Worm (Caenorhabditis elegans) whole organism, L1 larva: ENCODE results near the gene col-167.

Experiments
- F16B12.6 ChIP-seq: fragments of 150-350 bp; optimal IDR thresholded peaks from 2 replicates; lab custom pipeline; 2014; ENCODE audit warnings: missing biosample characterization, missing genetic modification characterization
- Y116A8C.19 ChIP-seq: sonication (generic microtip); optimal IDR thresholded peaks from 2 replicates; lab custom pipeline; 2016; ENCODE audit warnings: missing compliant biosample characterization, missing genetic modification characterization, borderline replicate concordance
- aly-2 ChIP-seq: fragments of 150-350 bp; optimal IDR thresholded peaks from 2 replicates; lab custom pipeline; 2014; ENCODE audit warnings: missing biosample characterization, missing genetic modification characterization
- blmp-1 ChIP-seq: fragments of 150-350 bp; optimal IDR thresholded peaks from 2 replicates; lab custom pipeline; 2014; ENCODE audit warnings: missing biosample characterization, missing genetic modification characterization
- ceh-63 ChIP-seq: fragments of 200-800 bp; sonication (Bioruptor generic); optimal IDR thresholded peaks from 2 replicates; lab custom pipeline; 2018; ENCODE audit warnings: mild to moderate bottlenecking, missing genetic modification characterization, missing compliant biosample characterization
- ceh-8 ChIP-seq: fragments of 200-800 bp; sonication (Bioruptor generic); optimal IDR thresholded peaks from 2 replicates; lab custom pipeline; 2018; ENCODE audit warnings: mild to moderate bottlenecking, missing genetic modification characterization, moderate library complexity, missing compliant biosample characterization
- ceh-82 ChIP-seq, 3 experiments: fragments of 150-350 bp in 1 of 3; sonication (generic microtip) in 2 of 3; optimal IDR thresholded peaks; 2 replicates each; lab custom pipeline; 2014 to 2017; ENCODE audit warnings: missing biosample characterization in 3 of 3, missing genetic modification characterization in 3 of 3
- ceh-88 ChIP-seq: fragments of 200-800 bp; sonication (Bioruptor generic); IDR thresholded peaks from 2 replicates; pipeline ENCODE4 v1.3.6; 2022; ENCODE audit warnings: missing genetic modification characterization, missing compliant biosample characterization
- ceh-90 ChIP-seq: sonication (generic microtip); optimal IDR thresholded peaks from 2 replicates; lab custom pipeline; 2016; ENCODE audit warnings: missing genetic modification characterization, missing compliant biosample characterization
- dpl-1 ChIP-seq, 3 experiments: fragments of 150-350 bp in 2 of 3; sonication (generic microtip) in 1 of 3; optimal IDR thresholded peaks; 2 replicates each; lab custom pipeline; 2014 to 2017; ENCODE audit warnings: missing biosample characterization in 3 of 3, missing genetic modification characterization in 3 of 3, missing genetic modification reagents in 3 of 3
- dsc-1 ChIP-seq: sonication (generic microtip); optimal IDR thresholded peaks from 2 replicates; lab custom pipeline; 2016; ENCODE audit warnings: mild to moderate bottlenecking, missing genetic modification characterization, missing compliant biosample characterization
- efl-1 ChIP-seq, 4 experiments: fragments of 150-350 bp; optimal IDR thresholded peaks in 3 of 4; peaks in 1 of 4; 1 replicate in 1 of 4; 2 replicates in 3 of 4; lab custom pipeline; 2014; ENCODE audit warnings: missing biosample characterization in 2 of 4, missing genetic modification characterization in 2 of 4, missing genetic modification reagents in 2 of 4
- egl-13 ChIP-seq: sonication (generic microtip); optimal IDR thresholded peaks from 2 replicates; lab custom pipeline; 2016; ENCODE audit warnings: missing genotype, missing genetic modification reagents, missing genetic modification characterization, missing compliant biosample characterization
- egl-27 ChIP-seq, 2 experiments: fragments of 150-350 bp in 1 of 2; sonication (generic microtip); optimal IDR thresholded peaks; 3 replicates each; lab custom pipeline; 2017 to 2018; ENCODE audit warnings: missing biosample characterization in 2 of 2, missing genetic modification characterization in 2 of 2, missing genetic modification reagents in 2 of 2
- elt-2 ChIP-seq: sonication (generic microtip); optimal IDR thresholded peaks from 2 replicates; lab custom pipeline; 2016; ENCODE audit warnings: missing genetic modification characterization, mild to moderate bottlenecking, inconsistent platforms, missing compliant biosample characterization, missing genetic modification reagents
- ets-5 ChIP-seq: fragments of 200-800 bp; sonication (Bioruptor generic); IDR thresholded peaks from 2 replicates; pipeline ENCODE4 v1.3.6; 2022; ENCODE audit warnings: missing genetic modification characterization, missing compliant biosample characterization
- fkh-10 ChIP-seq: sonication (generic microtip); optimal IDR thresholded peaks from 2 replicates; lab custom pipeline; 2017; ENCODE audit warnings: missing biosample characterization, missing genetic modification reagents, missing genetic modification characterization
- fkh-4 ChIP-seq: sonication (generic microtip); optimal IDR thresholded peaks from 2 replicates; lab custom pipeline; 2016; ENCODE audit warnings: missing compliant biosample characterization, missing genetic modification characterization, borderline replicate concordance
- isw-1 ChIP-seq: fragments of 200-800 bp; sonication (Bioruptor generic); IDR thresholded peaks from 2 replicates; pipeline ENCODE4 v1.3.6; 2022; ENCODE audit warnings: missing genetic modification characterization, missing compliant biosample characterization
- lir-3 ChIP-seq: sonication (generic microtip); optimal IDR thresholded peaks from 2 replicates; lab custom pipeline; 2016; ENCODE audit warnings: mild to moderate bottlenecking, missing genetic modification characterization, moderate library complexity, missing compliant biosample characterization; ENCODE audit not compliant: poor library complexity
- lsy-2 ChIP-seq, 2 experiments: fragments of 150-350 bp; optimal IDR thresholded peaks; 2 replicates each; lab custom pipeline; 2014; ENCODE audit warnings: missing biosample characterization in 2 of 2, missing genetic modification characterization in 2 of 2
- nhr-12 ChIP-seq: sonication (generic microtip); optimal IDR thresholded peaks from 2 replicates; lab custom pipeline; 2017; ENCODE audit warnings: missing biosample characterization, missing genetic modification characterization
- nhr-19 ChIP-seq: fragments of 200-800 bp; sonication (Bioruptor generic); conservative IDR thresholded peaks from 2 replicates; pipeline ENCODE4 v1.3.6; 2022; ENCODE audit warnings: missing genetic modification characterization, missing compliant biosample characterization
- nhr-237 ChIP-seq: fragments of 150-350 bp; optimal IDR thresholded peaks from 2 replicates; lab custom pipeline; 2014; ENCODE audit warnings: missing biosample characterization, missing genetic modification characterization
- nhr-28 ChIP-seq: fragments of 150-350 bp; optimal IDR thresholded peaks from 2 replicates; lab custom pipeline; 2014; ENCODE audit warnings: missing biosample characterization, missing genetic modification characterization
- nhr-47 ChIP-seq: sonication (generic microtip); optimal IDR thresholded peaks from 2 replicates; lab custom pipeline; 2016; ENCODE audit warnings: mild to moderate bottlenecking, missing genetic modification characterization, moderate library complexity, missing compliant biosample characterization
- nhr-71 ChIP-seq: sonication (generic microtip); optimal IDR thresholded peaks from 2 replicates; lab custom pipeline; 2016; ENCODE audit warnings: mild to moderate bottlenecking, missing genetic modification characterization, moderate library complexity, missing compliant biosample characterization
- nhr-77 ChIP-seq: fragments of 150-350 bp; optimal IDR thresholded peaks from 2 replicates; lab custom pipeline; 2014; ENCODE audit warnings: missing biosample characterization, missing genetic modification characterization
- nhr-84 ChIP-seq: sonication (generic microtip); optimal IDR thresholded peaks from 2 replicates; lab custom pipeline; 2017; ENCODE audit warnings: missing biosample characterization, missing genetic modification characterization
- nhr-85 ChIP-seq: sonication (generic microtip); peaks from one replicate; lab custom pipeline; 2016; ENCODE audit warnings: missing genetic modification characterization, inconsistent platforms, missing compliant biosample characterization
- pag-3 ChIP-seq: sonication (generic microtip); optimal IDR thresholded peaks from 2 replicates; lab custom pipeline; 2017; ENCODE audit warnings: missing genetic modification characterization, mild to moderate bottlenecking, missing compliant biosample characterization, antibody characterized with exemption, borderline replicate concordance; ENCODE audit not compliant: insufficient read depth
- pax-3 ChIP-seq: fragments of 200-800 bp; sonication (Bioruptor generic); optimal IDR thresholded peaks from 2 replicates; lab custom pipeline; 2018; ENCODE audit warnings: mild to moderate bottlenecking, missing genetic modification characterization, moderate library complexity, missing compliant biosample characterization
- rnt-1 ChIP-seq: sonication (generic microtip); optimal IDR thresholded peaks from 2 replicates; lab custom pipeline; 2016; ENCODE audit warnings: mild to moderate bottlenecking, missing genetic modification characterization, moderate library complexity, missing compliant biosample characterization
- snpc-4 ChIP-seq: fragments of 150-350 bp; optimal IDR thresholded peaks from 2 replicates; lab custom pipeline; 2014; ENCODE audit warnings: missing biosample characterization, missing genetic modification characterization
- snu-23 ChIP-seq: sonication (generic microtip); optimal IDR thresholded peaks from 2 replicates; lab custom pipeline; 2016; ENCODE audit warnings: missing genetic modification characterization, missing compliant biosample characterization
- sup-37 ChIP-seq: fragments of 200-800 bp; sonication (Bioruptor generic); optimal IDR thresholded peaks from 2 replicates; lab custom pipeline; 2018; ENCODE audit warnings: mild to moderate bottlenecking, missing genetic modification characterization, missing compliant biosample characterization
- swsn-7 ChIP-seq: sonication (generic microtip); optimal IDR thresholded peaks from 2 replicates; lab custom pipeline; 2016; ENCODE audit warnings: missing genetic modification characterization, missing compliant biosample characterization
- tbx-2 ChIP-seq: sonication (generic microtip); optimal IDR thresholded peaks from 2 replicates; lab custom pipeline; 2016; ENCODE audit warnings: missing genetic modification characterization, missing compliant biosample characterization
- unc-130 ChIP-seq: fragments of 150-350 bp; optimal IDR thresholded peaks from 2 replicates; lab custom pipeline; 2017; ENCODE audit warnings: missing biosample characterization, missing genetic modification characterization, inconsistent platforms
- unc-62 ChIP-seq: fragments of 150-350 bp; optimal IDR thresholded peaks from 2 replicates; lab custom pipeline; 2014; ENCODE audit warnings: missing biosample characterization, missing genetic modification reagents, missing genetic modification characterization
- unc-86 ChIP-seq: sonication (generic microtip); optimal IDR thresholded peaks from 2 replicates; lab custom pipeline; 2016; ENCODE audit warnings: missing genetic modification characterization, missing compliant biosample characterization
- unc-98 ChIP-seq: fragments of 200-800 bp; sonication (Bioruptor generic); IDR thresholded peaks from 2 replicates; pipeline ENCODE4 v1.3.6; 2022; ENCODE audit warnings: missing genetic modification characterization, missing compliant biosample characterization
- vab-15 ChIP-seq: sonication (generic microtip); optimal IDR thresholded peaks from 2 replicates; lab custom pipeline; 2017; ENCODE audit warnings: missing genotype, mild to moderate bottlenecking, missing genetic modification characterization, missing compliant biosample characterization
- xbp-1 ChIP-seq: sonication (generic microtip); optimal IDR thresholded peaks from 2 replicates; lab custom pipeline; 2016; ENCODE audit warnings: missing genetic modification characterization, missing compliant biosample characterization
- zip-4 ChIP-seq: fragments of 200-800 bp; sonication (Bioruptor generic); optimal IDR thresholded peaks from 2 replicates; lab custom pipeline; 2018; ENCODE audit warnings: mild to moderate bottlenecking, missing genetic modification characterization, moderate library complexity, missing compliant biosample characterization
- ztf-11 ChIP-seq, 2 experiments: sonication (generic microtip); optimal IDR thresholded peaks; 2 replicates each; lab custom pipeline; 2016 to 2017; ENCODE audit warnings: missing genetic modification characterization in 2 of 2, missing biosample characterization in 1 of 2, missing compliant biosample characterization in 1 of 2
- ztf-4 ChIP-seq: fragments of 150-350 bp; optimal IDR thresholded peaks from 2 replicates; lab custom pipeline; 2014; ENCODE audit warnings: missing biosample characterization, missing genetic modification characterization

col-167 gene

DNA sequence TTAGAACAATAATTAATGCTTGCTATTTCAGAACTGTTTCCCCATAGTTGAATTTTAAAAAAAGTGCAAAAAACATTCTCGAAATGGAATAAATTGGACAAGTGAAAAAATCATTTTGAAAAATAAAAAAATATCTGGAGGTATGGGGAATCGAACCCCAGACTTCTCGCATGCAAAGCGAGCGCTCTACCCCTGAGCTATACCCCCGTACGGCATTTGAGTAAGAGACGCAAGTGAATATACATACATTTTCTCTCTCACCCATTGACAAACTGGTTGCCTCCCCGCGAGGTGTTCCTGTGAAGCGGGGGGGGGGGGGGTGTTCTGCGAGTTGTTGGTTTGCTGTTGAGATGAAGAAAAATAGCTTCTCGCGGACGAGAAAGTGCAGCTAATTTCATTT is 31.1 kb upstream of the col-167 start (continued):
- TF ChIP-seq fkh-10 (GFP tag; lab: Kevin White, UChicago), result no peak
- TF ChIP-seq ceh-82 (tag; optimal IDR thresholded peaks at IDR 0.05; lab: Kevin White, UChicago), result peak in 2 of 3 experiments; percentile 10 to 38
- peak; percentile 70 for TF ChIP-seq nhr-85 (tag; lab: Kevin White, UChicago)
- no peak for TF ChIP-seq pax-3 (tag; lab: Kevin White, UChicago)
- TF ChIP-seq egl-27 (tag; optimal IDR thresholded peaks at IDR 0.05; lab: Kevin White, UChicago), result no peak
- no peak for TF ChIP-seq F16B12.6
- peak; percentile 41 for TF ChIP-seq rnt-1
- no peak for TF ChIP-seq ceh-90 (tag; lab: Kevin White, UChicago)
- TF ChIP-seq dsc-1 (tag; lab: Kevin White, UChicago), result peak; percentile 59
- TF ChIP-seq nhr-12 (tag; lab: Kevin White, UChicago), result no peak
- TF ChIP-seq ets-5, result no peak
- 0 out of 2 replicates have a peak, but pooled peaks have one; percentile 9 for TF ChIP-seq ceh-88 (GFP tag; lab: Robert Waterston, UW)
- TF ChIP-seq nhr-77 (tag; lab: Kevin White, UChicago), result no peak
- peak; percentile 7 to 40 for TF ChIP-seq lsy-2 (tag; optimal IDR thresholded peaks at IDR 0.05; lab: Kevin White, UChicago)
- TF ChIP-seq nhr-237 (tag; lab: Kevin White, UChicago), result no peak
- no peak for TF ChIP-seq blmp-1 (tag; lab: Kevin White, UChicago)
- no peak for TF ChIP-seq unc-86 (tag; lab: Kevin White, UChicago)
- TF ChIP-seq dpl-1 (GFP tag; optimal IDR thresholded peaks at IDR 0.05; lab: Kevin White, UChicago), result no peak
- peak; percentile 62 for TF ChIP-seq nhr-71
- peak; percentile 53 for TF ChIP-seq xbp-1
- peak; percentile 35 for TF ChIP-seq swsn-7 (tag; lab: Kevin White, UChicago)
- TF ChIP-seq nhr-19 (GFP tag; lab: Robert Waterston, UW), result peak; percentile 65
- TF ChIP-seq snpc-4, result no peak
- TF ChIP-seq snu-23, result peak; percentile 68
- no peak for TF ChIP-seq Y116A8C.19
- no peak for TF ChIP-seq pag-3
- peak; percentile 31 for TF ChIP-seq egl-13 (tag; lab: Kevin White, UChicago)
- TF ChIP-seq ztf-4 (tag; lab: Kevin White, UChicago), result no peak
- TF ChIP-seq unc-130, result peak; percentile 19
- TF ChIP-seq nhr-28 (tag; lab: Kevin White, UChicago), result no peak
- peak; percentile 2 to 9 for TF ChIP-seq efl-1 (optimal IDR thresholded peaks at IDR 0.05; lab: Kevin White, UChicago)
- TF ChIP-seq efl-1 (GFP tag; optimal IDR thresholded peaks at IDR 0.05 in 1 of 2; lab: Kevin White, UChicago), result no peak
- no peak for TF ChIP-seq unc-98 (GFP tag; lab: Robert Waterston, UW)
- TF ChIP-seq nhr-84, result no peak
- TF ChIP-seq unc-62 (GFP tag; lab: Kevin White, UChicago), result no peak
- no peak for TF ChIP-seq lir-3 (tag; lab: Kevin White, UChicago)
- no peak for TF ChIP-seq vab-15 (tag; lab: Kevin White, UChicago)
- TF ChIP-seq isw-1 (GFP tag; lab: Robert Waterston, UW), result no peak
- TF ChIP-seq sup-37 (GFP tag; lab: Kevin White, UChicago), result no peak
- TF ChIP-seq ceh-63, result no peak
- peak; percentile 1 for TF ChIP-seq elt-2 (tag; lab: Kevin White, UChicago)
- no peak for TF ChIP-seq ceh-8 (GFP tag; lab: Kevin White, UChicago)
- TF ChIP-seq, all 84 proteins: peak for 32

DNA sequence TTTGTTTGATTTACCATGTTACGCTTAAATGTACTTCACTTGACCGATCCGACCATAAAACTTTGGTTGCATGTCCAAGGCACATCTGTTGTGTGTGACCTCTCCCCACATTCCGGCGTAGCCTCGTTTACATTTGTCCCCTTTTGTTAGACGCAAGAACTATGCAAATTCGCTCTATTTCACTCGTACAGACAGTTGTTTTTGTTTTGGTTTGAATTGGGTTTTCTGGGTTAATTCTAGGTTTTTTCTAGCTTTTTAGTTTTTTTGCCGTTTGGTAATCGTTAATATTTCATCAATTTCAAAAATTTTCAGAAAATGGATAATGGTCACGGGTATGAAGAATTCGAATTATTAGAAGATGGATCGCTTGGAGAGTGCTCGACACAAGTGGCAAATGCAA is 30.5 kb upstream of the col-167 start, which contains the start of gene mom-1:
mom-1 (plus strand) TSS at position 301 of the 400 bp plus-strand sequence.
- TF ChIP-seq fkh-4, result no peak
- TF ChIP-seq fkh-10 (GFP tag; lab: Kevin White, UChicago), result no peak
- no peak for TF ChIP-seq ztf-11 (tag; optimal IDR thresholded peaks at IDR 0.05; lab: Kevin White, UChicago)
- no peak for TF ChIP-seq aly-2 (tag; lab: Kevin White, UChicago)
- no peak for TF ChIP-seq unc-130
- no peak for TF ChIP-seq nhr-47 (tag; lab: Kevin White, UChicago)
- no peak for TF ChIP-seq tbx-2 (tag; lab: Kevin White, UChicago)
- no peak for TF ChIP-seq zip-4 (GFP tag; lab: Kevin White, UChicago)
- TF ChIP-seq, all 84 proteins: peak for 0
